Fruit fly (Drosophila melanogaster) whole organism, embryonic: ENCODE results near the gene Ttc19.

Experiments used
- Adf1 ChIP-seq: fragments of 200-800 bp; sonication (Bioruptor generic); IDR thresholded peaks from 2 replicates; pipeline ENCODE4 v1.3.6; 2022; ENCODE audit warnings: missing biosample characterization, missing genetic modification characterization
- Aef1 ChIP-seq: fragments of 200-800 bp; sonication (Bioruptor generic); IDR thresholded peaks from 3 replicates; pipeline ENCODE4 v1.3.6; 2022; ENCODE audit warnings: missing biosample characterization, missing genetic modification characterization
- BtbVII ChIP-seq: fragments of 200-800 bp; sonication (Bioruptor generic); optimal IDR thresholded peaks from 3 replicates; lab custom pipeline; 2017; ENCODE audit warnings: missing biosample characterization, mild to moderate bottlenecking, missing genetic modification characterization
- CG10431 ChIP-seq: fragments of 200-800 bp; sonication (Bioruptor generic); optimal IDR thresholded peaks from 3 replicates; lab custom pipeline; 2018; ENCODE audit warnings: missing biosample characterization, mild to moderate bottlenecking, missing genetic modification characterization
- CG11696 ChIP-seq: fragments of 200-800 bp; sonication (Bioruptor generic); IDR thresholded peaks from 2 replicates; pipeline ENCODE4 v1.3.6; 2022; ENCODE audit warnings: missing biosample characterization, missing genetic modification characterization
- CG12104 ChIP-seq: fragments of 200-800 bp; sonication (Bioruptor generic); optimal IDR thresholded peaks from 3 replicates; lab custom pipeline; 2016; ENCODE audit warnings: missing biosample characterization, missing genetic modification characterization
- CG12942 ChIP-seq: fragments of 200-800 bp; sonication (Bioruptor generic); optimal IDR thresholded peaks from 3 replicates; lab custom pipeline; 2016; ENCODE audit warnings: missing biosample characterization, missing genetic modification characterization
- CG14441 ChIP-seq: fragments of 200-800 bp; sonication (Bioruptor generic); IDR thresholded peaks from 2 replicates; pipeline ENCODE4 v1.3.6; 2022; ENCODE audit warnings: missing biosample characterization, missing genetic modification characterization
- CG15269 ChIP-seq: fragments of 200-800 bp; sonication (Bioruptor generic); optimal IDR thresholded peaks from 2 replicates; lab custom pipeline; 2018; ENCODE audit warnings: missing biosample characterization, mild to moderate bottlenecking, missing genetic modification characterization, moderate library complexity
- CG17328 ChIP-seq: fragments of 200-800 bp; sonication (Bioruptor generic); IDR thresholded peaks from 2 replicates; pipeline ENCODE4 v1.3.6; 2022; ENCODE audit warnings: missing biosample characterization, missing genetic modification characterization
- CG18011 ChIP-seq: fragments of 200-800 bp; sonication (Bioruptor generic); optimal IDR thresholded peaks from 2 replicates; lab custom pipeline; 2017; ENCODE audit warnings: missing biosample characterization, missing genetic modification characterization, mild to moderate bottlenecking, moderate library complexity, missing genotype
- CG2712 ChIP-seq: fragments of 200-800 bp; optimal IDR thresholded peaks from 3 replicates; lab custom pipeline; 2019; ENCODE audit warnings: missing biosample characterization, mild to moderate bottlenecking, missing genetic modification characterization, moderate library complexity
- CG31388 ChIP-seq: fragments of 200-800 bp; sonication (Bioruptor generic); optimal IDR thresholded peaks from 2 replicates; lab custom pipeline; 2016; ENCODE audit warnings: missing biosample characterization, missing genetic modification characterization
- CG31441 ChIP-seq: fragments of 200-800 bp; sonication (Bioruptor generic); IDR thresholded peaks from 2 replicates; pipeline ENCODE4 v1.3.6; 2022; ENCODE audit warnings: missing biosample characterization, missing genetic modification characterization
- CG4707 ChIP-seq: fragments of 200-800 bp; sonication (Bioruptor generic); optimal IDR thresholded peaks from 2 replicates; lab custom pipeline; 2018; ENCODE audit warnings: missing biosample characterization, mild to moderate bottlenecking, missing genetic modification characterization, moderate library complexity
- CG6272 ChIP-seq: fragments of 200-800 bp; sonication (Bioruptor generic); IDR thresholded peaks from 2 replicates; pipeline ENCODE4 v1.3.6; 2022; ENCODE audit warnings: missing biosample characterization, missing genetic modification characterization
- CG6689 ChIP-seq: fragments of 200-800 bp; sonication (Bioruptor generic); IDR thresholded peaks from 2 replicates; pipeline ENCODE4 v1.3.6; 2022; ENCODE audit warnings: missing biosample characterization, missing genetic modification characterization
- CG7271 ChIP-seq: fragments of 200-800 bp; sonication (Bioruptor generic); optimal IDR thresholded peaks from 2 replicates; lab custom pipeline; 2018; ENCODE audit warnings: missing biosample characterization, mild to moderate bottlenecking, missing genetic modification characterization, moderate library complexity
- CG8478 ChIP-seq: fragments of >200 bp; optimal IDR thresholded peaks from 2 replicates; lab custom pipeline; 2018
- CG9797 ChIP-seq: fragments of 200-800 bp; sonication (Bioruptor generic); optimal IDR thresholded peaks from 3 replicates; lab custom pipeline; 2018; ENCODE audit warnings: missing biosample characterization, mild to moderate bottlenecking, missing genetic modification characterization
- CG9817 ChIP-seq: fragments of 200-800 bp; sonication (Bioruptor generic); optimal IDR thresholded peaks from 2 replicates; lab custom pipeline; 2018; ENCODE audit warnings: missing biosample characterization, mild to moderate bottlenecking, missing genetic modification characterization, moderate library complexity
- Camta ChIP-seq: fragments of 200-800 bp; sonication (Bioruptor generic); optimal IDR thresholded peaks from 2 replicates; lab custom pipeline; 2016; ENCODE audit warnings: missing biosample characterization, missing genetic modification characterization
- Dip3 ChIP-seq: fragments of 200-800 bp; sonication (Bioruptor generic); optimal IDR thresholded peaks from 3 replicates; lab custom pipeline; 2016; ENCODE audit warnings: missing biosample characterization, missing genetic modification characterization
- Dll ChIP-seq: fragments of 200-800 bp; sonication (Bioruptor generic); IDR thresholded peaks from 4 replicates; pipeline ENCODE4 v1.3.6; 2022; ENCODE audit warnings: missing biosample characterization, missing genetic modification characterization; ENCODE audit not compliant: partially characterized antibody
- Eip74EF ChIP-seq, 2 experiments: fragments of 200-800 bp in 1 of 2; fragments of >200 bp in 1 of 2; sonication (Bioruptor generic) in 1 of 2; optimal IDR thresholded peaks; 2 replicates each; lab custom pipeline; 2017 to 2019; ENCODE audit warnings: missing biosample characterization in 2 of 2, missing genetic modification characterization in 2 of 2, mild to moderate bottlenecking in 1 of 2, moderate library complexity in 1 of 2
- HLH4C ChIP-seq: fragments of 200-800 bp; sonication (Bioruptor generic); IDR thresholded peaks from 3 replicates; pipeline ENCODE4 v1.3.6; 2022; ENCODE audit warnings: missing biosample characterization, missing genetic modification characterization; ENCODE audit not compliant: partially characterized antibody
- Hey ChIP-seq: fragments of 200-800 bp; sonication (Bioruptor generic); optimal IDR thresholded peaks from 3 replicates; lab custom pipeline; 2018; ENCODE audit warnings: missing biosample characterization, mild to moderate bottlenecking, missing genetic modification characterization
- Hsf ChIP-seq: fragments of 200-800 bp; sonication (Bioruptor generic); optimal IDR thresholded peaks from 3 replicates; lab custom pipeline; 2016; ENCODE audit warnings: missing biosample characterization, missing genetic modification characterization
- Lim3 ChIP-seq: fragments of 200-800 bp; sonication (Bioruptor generic); IDR thresholded peaks from 2 replicates; pipeline ENCODE4 v1.3.6; 2022; ENCODE audit warnings: missing biosample characterization, missing genetic modification characterization
- Med ChIP-seq: fragments of 200-800 bp; sonication (Bioruptor generic); peaks from one replicate; lab custom pipeline; 2016; ENCODE audit warnings: missing biosample characterization, missing genetic modification characterization, mild to moderate bottlenecking, inconsistent platforms, moderate library complexity
- NC2α ChIP-seq: fragments of 200-800 bp; sonication (Bioruptor generic); optimal IDR thresholded peaks from 2 replicates; lab custom pipeline; 2016; ENCODE audit warnings: missing biosample characterization, missing genetic modification characterization
- Neu2 ChIP-seq: fragments of 200-800 bp; sonication (Bioruptor generic); optimal IDR thresholded peaks from 3 replicates; lab custom pipeline; 2016; ENCODE audit warnings: missing biosample characterization, missing genetic modification characterization, borderline replicate concordance
- Opbp ChIP-seq: fragments of 200-800 bp; sonication (Bioruptor generic); IDR thresholded peaks from 3 replicates; pipeline ENCODE4 v1.3.6; 2022; ENCODE audit warnings: missing biosample characterization, missing genetic modification characterization; ENCODE audit not compliant: partially characterized antibody
- Stat92E ChIP-seq, 3 experiments: fragments of >200 bp in 2 of 3; fragments of 200-800 bp in 1 of 3; sonication (Bioruptor generic) in 1 of 3; optimal IDR thresholded peaks; 2 replicates each; lab custom pipeline; 2017 to 2019; ENCODE audit warnings: missing biosample characterization in 3 of 3, missing genetic modification characterization in 3 of 3, mild to moderate bottlenecking in 1 of 3, moderate library complexity in 1 of 3
- Xrp1 ChIP-seq: fragments of 200-800 bp; sonication (Bioruptor generic); IDR thresholded peaks from 2 replicates; pipeline ENCODE4 v1.3.6; 2022; ENCODE audit warnings: missing biosample characterization, missing genetic modification characterization
- al ChIP-seq: fragments of 200-800 bp; sonication (Bioruptor generic); IDR thresholded peaks from 2 replicates; pipeline ENCODE4 v1.3.6; 2022; ENCODE audit warnings: missing biosample characterization, missing genetic modification characterization
- az2 ChIP-seq: fragments of 200-800 bp; sonication (Bioruptor generic); optimal IDR thresholded peaks from 3 replicates; lab custom pipeline; 2016; ENCODE audit warnings: missing biosample characterization, missing genetic modification characterization
- bab2 ChIP-seq: fragments of 200-800 bp; sonication (Bioruptor generic); optimal IDR thresholded peaks from 2 replicates; lab custom pipeline; 2016; ENCODE audit warnings: missing biosample characterization, missing genetic modification characterization
- corto ChIP-seq: fragments of 200-800 bp; sonication (Bioruptor generic); optimal IDR thresholded peaks from 2 replicates; lab custom pipeline; 2016; ENCODE audit warnings: missing biosample characterization, mild to moderate bottlenecking, missing genetic modification characterization, moderate library complexity
- dpn ChIP-seq, 2 experiments: fragments of 200-800 bp; sonication (Bioruptor generic); optimal IDR thresholded peaks; 3 replicates each; lab custom pipeline; 2016; ENCODE audit warnings: missing biosample characterization in 2 of 2, missing genetic modification characterization in 2 of 2
- en ChIP-seq: fragments of 200-800 bp; sonication (Bioruptor generic); optimal IDR thresholded peaks from 2 replicates; lab custom pipeline; 2016; ENCODE audit warnings: missing biosample characterization, missing genetic modification characterization
- eyg ChIP-seq: fragments of 200-800 bp; sonication (Bioruptor generic); optimal IDR thresholded peaks from 3 replicates; lab custom pipeline; 2016; ENCODE audit warnings: missing biosample characterization, missing genetic modification characterization
- gcm2 ChIP-seq: fragments of 200-800 bp; sonication (Bioruptor generic); optimal IDR thresholded peaks from 2 replicates; lab custom pipeline; 2016; ENCODE audit warnings: missing biosample characterization, missing genetic modification characterization
- jumu ChIP-seq: fragments of 200-800 bp; sonication (Bioruptor generic); optimal IDR thresholded peaks from 3 replicates; lab custom pipeline; 2016; ENCODE audit warnings: missing biosample characterization, missing genetic modification characterization
- luna ChIP-seq: fragments of 200-800 bp; sonication (Bioruptor generic); optimal IDR thresholded peaks from 2 replicates; lab custom pipeline; 2016; ENCODE audit warnings: missing biosample characterization, missing genetic modification characterization
- nerfin-2 ChIP-seq: fragments of 200-800 bp; sonication (Bioruptor generic); IDR thresholded peaks from 2 replicates; pipeline ENCODE4 v1.3.6; 2022; ENCODE audit warnings: missing biosample characterization, missing genetic modification characterization; ENCODE audit not compliant: partially characterized antibody
- onecut ChIP-seq: fragments of 200-800 bp; sonication (Bioruptor generic); IDR thresholded peaks from 2 replicates; pipeline ENCODE4 v1.3.6; 2022; ENCODE audit warnings: missing biosample characterization, missing genetic modification characterization
- schlank ChIP-seq: fragments of 200-800 bp; sonication (Bioruptor generic); optimal IDR thresholded peaks from 2 replicates; lab custom pipeline; 2018; ENCODE audit warnings: missing biosample characterization, mild to moderate bottlenecking, missing genetic modification characterization
- tna ChIP-seq: fragments of 200-800 bp; sonication (Bioruptor generic); IDR thresholded peaks from 2 replicates; pipeline ENCODE4 v1.3.6; 2022; ENCODE audit warnings: missing biosample characterization, missing genetic modification characterization; ENCODE audit not compliant: partially characterized antibody
- unpg ChIP-seq: fragments of 200-800 bp; sonication (Bioruptor generic); optimal IDR thresholded peaks from 3 replicates; lab custom pipeline; 2018; ENCODE audit warnings: missing biosample characterization, mild to moderate bottlenecking, missing genetic modification characterization, moderate library complexity
- vvl ChIP-seq: fragments of 200-800 bp; sonication (Bioruptor generic); IDR thresholded peaks from 2 replicates; pipeline ENCODE4 v1.3.6; 2022; ENCODE audit warnings: missing biosample characterization, missing genetic modification characterization
- wdn ChIP-seq: fragments of 200-800 bp; sonication (Bioruptor generic); IDR thresholded peaks from 2 replicates; pipeline ENCODE4 v1.3.6; 2022; ENCODE audit warnings: missing biosample characterization, missing genetic modification characterization

Ttc19 gene

dm6 chr2L:19041590-19041989 lies 3.4 kb downstream of the Ttc19 start, which contains the start of gene Catsup (continued):
- TF ChIP-seq CG17328: no peak
- TF ChIP-seq Hey (tag; lab: Kevin White, UChicago): no peak
- TF ChIP-seq eyg: no peak
- no peak for TF ChIP-seq CG9817
- TF ChIP-seq Stat92E (GFP tag; optimal IDR thresholded peaks at IDR 0.05; lab: Kevin White, UChicago): no peak
- TF ChIP-seq Aef1 (GFP tag; lab: Robert Waterston, UW): no peak
- no peak for TF ChIP-seq NC2α (GFP tag; lab: Kevin White, UChicago)
- TF ChIP-seq vvl (GFP tag; lab: Robert Waterston, UW): no peak
- TF ChIP-seq bab2: no peak
- TF ChIP-seq al (GFP tag; lab: Robert Waterston, UW): no peak
- no peak for TF ChIP-seq CG6272 (GFP tag; lab: Robert Waterston, UW)
- peak; percentile 77 for TF ChIP-seq HLH4C (GFP tag; lab: Robert Waterston, UW)
- TF ChIP-seq Lim3 (GFP tag; lab: Robert Waterston, UW): no peak
- TF ChIP-seq nerfin-2 (GFP tag; lab: Robert Waterston, UW): peak; percentile 56; the same call in 1 of the 2 replicates
- TF ChIP-seq Camta (GFP tag; lab: Kevin White, UChicago): no peak
- TF ChIP-seq CG6689 (GFP tag; lab: Robert Waterston, UW): no peak
- no peak for TF ChIP-seq az2 (GFP tag; lab: Kevin White, UChicago)
- peak; percentile 29 for TF ChIP-seq Med (GFP tag; lab: Kevin White, UChicago)
- no peak for TF ChIP-seq unpg (GFP tag; lab: Kevin White, UChicago)
- TF ChIP-seq CG31388 (GFP tag; lab: Kevin White, UChicago): no peak
- no peak for TF ChIP-seq Adf1
- peak; percentile 64 for TF ChIP-seq tna
- TF ChIP-seq Neu2 (GFP tag; lab: Kevin White, UChicago): no peak
- peak; percentile 57; the same call in 1 of the 3 replicates for TF ChIP-seq Opbp (GFP tag; lab: Robert Waterston, UW)
- no peak for TF ChIP-seq CG12942
- TF ChIP-seq CG10431 (GFP tag; lab: Kevin White, UChicago): no peak
- no peak for TF ChIP-seq gcm2 (GFP tag; lab: Kevin White, UChicago)
- TF ChIP-seq Eip74EF (GFP tag; optimal IDR thresholded peaks at IDR 0.05; lab: Kevin White, UChicago): no peak
- no peak for TF ChIP-seq Xrp1 (GFP tag; lab: Robert Waterston, UW)
- TF ChIP-seq Hsf (GFP tag; lab: Kevin White, UChicago): no peak
- no peak for TF ChIP-seq CG31441 (GFP tag; lab: Robert Waterston, UW)
- no peak for TF ChIP-seq schlank (tag; lab: Kevin White, UChicago)
- no peak for TF ChIP-seq CG15269 (tag; lab: Kevin White, UChicago)
- TF ChIP-seq CG11696 (GFP tag; lab: Robert Waterston, UW): no peak
- TF ChIP-seq luna: no peak
- no peak for TF ChIP-seq BtbVII (GFP tag; lab: Kevin White, UChicago)
- TF ChIP-seq onecut (GFP tag; lab: Robert Waterston, UW): no peak
- no peak for TF ChIP-seq CG8478
- no peak for TF ChIP-seq en (GFP tag; lab: Kevin White, UChicago)
- TF ChIP-seq CG14441 (GFP tag; lab: Robert Waterston, UW): no peak
- TF ChIP-seq dpn (GFP tag; optimal IDR thresholded peaks at IDR 0.05; lab: Kevin White, UChicago): no peak
- TF ChIP-seq CG9797 (GFP tag; lab: Kevin White, UChicago): no peak
- TF ChIP-seq CG2712: no peak
- no peak for TF ChIP-seq Dip3
- no peak for TF ChIP-seq wdn (GFP tag; lab: Robert Waterston, UW)
- TF ChIP-seq jumu (GFP tag; lab: Kevin White, UChicago): no peak
- TF ChIP-seq CG18011: no peak
- TF ChIP-seq CG4707: no peak
- no peak for TF ChIP-seq corto
- TF ChIP-seq CG7271 (tag; lab: Kevin White, UChicago): no peak
- peak; percentile 85 for TF ChIP-seq Dll (GFP tag; lab: Robert Waterston, UW)
- no peak for TF ChIP-seq CG12104 (GFP tag; lab: Kevin White, UChicago)
